Worm (Caenorhabditis elegans) whole organism, L3 larva: ENCODE measurements around the gene F08H9.3.

Source experiments
- R02D3.7 ChIP-seq: fragments of 150-350 bp; optimal IDR thresholded peaks from 2 replicates; lab custom pipeline; 2014; ENCODE audit warnings: missing biosample characterization, missing genetic modification characterization
- ZK546.5 ChIP-seq: sonication (generic microtip); optimal IDR thresholded peaks from 2 replicates; lab custom pipeline; 2017; ENCODE audit warnings: missing biosample characterization, missing genetic modification characterization
- ama-1 ChIP-seq: fragments of 150-350 bp; optimal IDR thresholded peaks from 2 replicates; lab custom pipeline; 2018
- ceh-16 ChIP-seq: sonication (generic microtip); optimal IDR thresholded peaks from 2 replicates; lab custom pipeline; 2017; ENCODE audit warnings: missing biosample characterization, missing genetic modification characterization
- ceh-28 ChIP-seq: fragments of 150-350 bp; optimal IDR thresholded peaks from 2 replicates; lab custom pipeline; 2014; ENCODE audit warnings: missing biosample characterization, missing genetic modification reagents, missing genetic modification characterization
- ceh-82 ChIP-seq: fragments of 150-350 bp; optimal IDR thresholded peaks from 2 replicates; lab custom pipeline; 2014; ENCODE audit warnings: missing biosample characterization, missing genetic modification characterization
- ceh-9 ChIP-seq: sonication (generic microtip); optimal IDR thresholded peaks from 2 replicates; lab custom pipeline; 2018; ENCODE audit warnings: missing biosample characterization, missing genetic modification characterization
- daf-12 ChIP-seq: fragments of 150-350 bp; optimal IDR thresholded peaks from 2 replicates; lab custom pipeline; 2014; ENCODE audit warnings: missing biosample characterization, missing genetic modification reagents, missing genetic modification characterization
- egl-27 ChIP-seq: sonication (generic microtip); optimal IDR thresholded peaks from 4 replicates; lab custom pipeline; 2017; ENCODE audit warnings: missing biosample characterization, missing genetic modification reagents, missing genetic modification characterization
- egl-5 ChIP-seq: fragments of 150-350 bp; optimal IDR thresholded peaks from 2 replicates; lab custom pipeline; 2017; ENCODE audit warnings: missing biosample characterization, missing genetic modification reagents, missing genetic modification characterization, inconsistent platforms
- elt-1 ChIP-seq: fragments of 150-350 bp; optimal IDR thresholded peaks from 2 replicates; lab custom pipeline; 2014; ENCODE audit warnings: missing biosample characterization, missing genetic modification characterization
- elt-2 ChIP-seq: sonication (generic microtip); optimal IDR thresholded peaks from 2 replicates; lab custom pipeline; 2016; ENCODE audit warnings: missing genetic modification reagents, mild to moderate bottlenecking, missing genetic modification characterization, missing compliant biosample characterization
- elt-3 ChIP-seq, 3 experiments: fragments of 150-350 bp in 1 of 3; sonication (generic microtip) in 2 of 3; optimal IDR thresholded peaks; 2 replicates in 2 of 3; 4 replicates in 1 of 3; lab custom pipeline; 2014 to 2017; ENCODE audit warnings: missing biosample characterization in 3 of 3, missing genetic modification characterization in 3 of 3
- eor-1 ChIP-seq, 2 experiments: fragments of 150-350 bp; optimal IDR thresholded peaks; 2 replicates each; lab custom pipeline; 2014 to 2018; ENCODE audit warnings: missing biosample characterization in 2 of 2, missing genetic modification characterization in 2 of 2
- fkh-10 ChIP-seq: sonication (generic microtip); optimal IDR thresholded peaks from 2 replicates; lab custom pipeline; 2017; ENCODE audit warnings: missing biosample characterization, missing genetic modification reagents, missing genetic modification characterization
- fos-1 ChIP-seq: fragments of 150-350 bp; optimal IDR thresholded peaks from 2 replicates; lab custom pipeline; 2014; ENCODE audit warnings: missing biosample characterization, missing genetic modification characterization
- hmg-11 ChIP-seq: sonication (generic microtip); optimal IDR thresholded peaks from 2 replicates; lab custom pipeline; 2016; ENCODE audit warnings: missing genetic modification characterization, missing compliant biosample characterization
- jun-1 ChIP-seq: fragments of 150-350 bp; optimal IDR thresholded peaks from 2 replicates; lab custom pipeline; 2014; ENCODE audit warnings: missing biosample characterization, missing genetic modification reagents, missing genetic modification characterization
- lin-15B ChIP-seq: fragments of 150-350 bp; optimal IDR thresholded peaks from 2 replicates; lab custom pipeline; 2014; ENCODE audit warnings: missing biosample characterization, missing genetic modification characterization
- lin-39 ChIP-seq: fragments of 150-350 bp; optimal IDR thresholded peaks from 2 replicates; lab custom pipeline; 2018; ENCODE audit warnings: missing biosample characterization, missing genetic modification reagents, missing genetic modification characterization
- lsy-12 ChIP-seq: sonication (generic microtip); optimal IDR thresholded peaks from 2 replicates; lab custom pipeline; 2016; ENCODE audit warnings: mild to moderate bottlenecking, missing genetic modification characterization, missing compliant biosample characterization
- mdl-1 ChIP-seq: fragments of 150-350 bp; optimal IDR thresholded peaks from 2 replicates; lab custom pipeline; 2014; ENCODE audit warnings: missing biosample characterization, missing genetic modification characterization
- mml-1 ChIP-seq: fragments of 150-350 bp; sonication (generic microtip); optimal IDR thresholded peaks from 3 replicates; lab custom pipeline; 2014; ENCODE audit warnings: missing biosample characterization, missing genetic modification characterization
- nfya-1 ChIP-seq: sonication (generic microtip); optimal IDR thresholded peaks from 2 replicates; lab custom pipeline; 2017; ENCODE audit warnings: missing genetic modification characterization, mild to moderate bottlenecking, missing compliant biosample characterization, antibody characterized with exemption, moderate library complexity; ENCODE audit not compliant: insufficient read depth
- nhr-11 ChIP-seq: fragments of 150-350 bp; optimal IDR thresholded peaks from 2 replicates; lab custom pipeline; 2014; ENCODE audit warnings: missing biosample characterization, missing genetic modification characterization
- nhr-12 ChIP-seq: fragments of 150-350 bp; optimal IDR thresholded peaks from 2 replicates; lab custom pipeline; 2014; ENCODE audit warnings: missing biosample characterization, missing genetic modification characterization
- nhr-23 ChIP-seq: fragments of 150-350 bp; optimal IDR thresholded peaks from 2 replicates; lab custom pipeline; 2014; ENCODE audit warnings: missing biosample characterization, missing genetic modification reagents, missing genetic modification characterization
- nhr-237 ChIP-seq: fragments of 150-350 bp; optimal IDR thresholded peaks from 2 replicates; lab custom pipeline; 2014; ENCODE audit warnings: missing biosample characterization, missing genetic modification characterization
- nhr-25 ChIP-seq: sonication (generic microtip); optimal IDR thresholded peaks from 2 replicates; lab custom pipeline; 2017; ENCODE audit warnings: missing biosample characterization, missing genetic modification characterization
- nhr-43 ChIP-seq: sonication (generic microtip); optimal IDR thresholded peaks from 2 replicates; lab custom pipeline; 2016; ENCODE audit warnings: mild to moderate bottlenecking, missing genetic modification characterization, missing compliant biosample characterization; ENCODE audit not compliant: poor library complexity, severe bottlenecking
- nhr-67 ChIP-seq: fragments of 150-350 bp; optimal IDR thresholded peaks from 2 replicates; lab custom pipeline; 2014; ENCODE audit warnings: missing biosample characterization, missing genetic modification characterization
- nhr-76 ChIP-seq: fragments of 150-350 bp; sonication (generic microtip); optimal IDR thresholded peaks from 5 replicates; lab custom pipeline; 2014; ENCODE audit warnings: missing biosample characterization, missing genetic modification characterization
- pha-4 ChIP-seq: fragments of 150-350 bp; optimal IDR thresholded peaks from 2 replicates; lab custom pipeline; 2014; ENCODE audit warnings: missing biosample characterization, missing genetic modification reagents, missing genetic modification characterization
- pqm-1 ChIP-seq: fragments of 150-350 bp; optimal IDR thresholded peaks from 2 replicates; lab custom pipeline; 2017; ENCODE audit warnings: missing biosample characterization, missing genetic modification characterization, inconsistent platforms
- skn-1 ChIP-seq: fragments of 150-350 bp; optimal IDR thresholded peaks from 2 replicates; lab custom pipeline; 2014; ENCODE audit warnings: missing biosample characterization, missing genetic modification characterization
- tbx-2 ChIP-seq: sonication (generic microtip); optimal IDR thresholded peaks from 2 replicates; lab custom pipeline; 2016; ENCODE audit warnings: mild to moderate bottlenecking, missing genetic modification characterization, missing compliant biosample characterization
- unc-39 ChIP-seq: sonication (generic microtip); optimal IDR thresholded peaks from 4 replicates; lab custom pipeline; 2017; ENCODE audit warnings: missing biosample characterization, missing genetic modification characterization
- unc-62 ChIP-seq: fragments of 150-350 bp; sonication (generic microtip); optimal IDR thresholded peaks from 4 replicates; lab custom pipeline; 2014; ENCODE audit warnings: missing biosample characterization, missing genetic modification reagents, missing genetic modification characterization
- zag-1 ChIP-seq: fragments of 150-350 bp; optimal IDR thresholded peaks from 2 replicates; lab custom pipeline; 2014; ENCODE audit warnings: missing biosample characterization, missing genetic modification characterization
- ztf-11 ChIP-seq: fragments of 150-350 bp; optimal IDR thresholded peaks from 2 replicates; lab custom pipeline; 2014; ENCODE audit warnings: missing biosample characterization, missing genetic modification characterization
- ztf-4 ChIP-seq: fragments of 150-350 bp; optimal IDR thresholded peaks from 2 replicates; lab custom pipeline; 2014; ENCODE audit warnings: missing biosample characterization, missing genetic modification characterization

Gene F08H9.3

DNA sequence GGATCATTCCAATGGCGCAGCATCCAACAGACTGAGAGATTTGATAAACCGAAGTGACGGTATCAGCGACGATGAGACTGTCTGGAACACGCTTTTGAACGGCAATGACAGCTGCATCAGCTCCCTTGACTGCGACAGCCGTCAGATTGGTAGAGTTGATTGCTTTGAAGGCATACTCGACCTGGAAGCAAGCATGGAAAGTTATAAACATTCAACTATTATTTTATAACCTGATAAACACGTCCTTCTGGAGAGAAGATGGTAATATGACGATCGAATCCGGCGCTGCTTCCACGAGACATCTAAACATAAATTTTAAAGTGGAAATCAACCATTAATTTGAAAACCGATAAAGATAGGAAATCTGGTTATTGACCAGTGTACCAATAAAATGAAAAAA, 40.8 kb downstream of the F08H9.3 start, which contains the start of gene pas-1:
Gene pas-1 (minus strand): TSS at position 302 of the 400 bp plus-strand sequence.
- TF ChIP-seq elt-2 (tag; lab: Kevin White, UChicago) (peak; percentile 6), elt-1 (tag; lab: Kevin White, UChicago) (no peak), elt-3 (tag; optimal IDR thresholded peaks at IDR 0.05; lab: Kevin White, UChicago) (no peak)

DNA sequence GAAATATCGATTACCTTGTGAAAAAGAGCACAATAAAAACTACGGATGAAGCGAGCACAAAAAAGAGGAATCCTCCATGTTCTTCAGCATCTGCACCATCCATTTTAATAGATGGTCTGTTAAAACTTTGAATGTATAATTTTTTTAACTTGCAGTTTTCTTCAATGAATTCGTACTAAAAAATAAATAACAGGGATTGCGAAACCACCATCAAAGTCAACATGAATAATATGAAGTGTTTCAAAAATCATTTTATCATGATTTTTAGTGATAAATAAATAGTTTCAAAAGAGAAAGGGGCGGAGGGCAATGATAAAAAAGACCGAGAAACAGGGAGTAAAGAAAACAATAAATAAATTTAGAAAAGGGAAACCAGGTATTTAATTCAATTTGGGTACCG, 41.8 kb downstream of the F08H9.3 start, which contains the start of gene dhs-22:
Gene dhs-22 (minus strand): TSS at position 116 of the 400 bp plus-strand sequence.
- TF ChIP-seq unc-39 (no peak), mml-1 (tag; lab: Kevin White, UChicago) (no peak), ceh-82 (tag; lab: Kevin White, UChicago) (no peak), skn-1 (tag; lab: Kevin White, UChicago) (no peak), pha-4 (tag; lab: Kevin White, UChicago) (peak; percentile 10), elt-2 (tag; lab: Kevin White, UChicago) (peak; percentile 36), nfya-1 (tag; lab: Kevin White, UChicago) (no peak), elt-1 (tag; lab: Kevin White, UChicago) (no peak), R02D3.7 (tag; lab: Kevin White, UChicago) (no peak)

DNA sequence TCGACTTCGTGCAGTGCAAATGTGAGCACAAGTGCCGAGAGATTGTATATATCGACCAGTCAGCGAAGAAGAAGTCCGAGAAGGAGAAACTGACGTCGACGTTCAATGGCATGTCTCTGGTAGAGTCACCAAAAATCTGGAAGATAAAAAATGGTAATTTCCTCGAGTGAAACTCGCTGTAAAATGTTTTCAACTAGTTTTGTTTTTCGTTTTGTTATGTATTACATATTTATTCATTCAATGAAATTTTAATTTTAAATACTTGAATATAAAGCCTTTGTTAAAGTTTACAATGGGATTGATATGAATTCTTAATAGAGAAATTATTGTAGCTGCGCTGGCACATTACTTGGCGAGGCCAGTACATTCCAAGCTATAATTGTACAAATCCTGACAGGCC, 43.3 kb downstream of the F08H9.3 start:
- TF ChIP-seq tbx-2 (tag; lab: Kevin White, UChicago): no peak
- no peak for TF ChIP-seq nhr-237
- no peak for TF ChIP-seq jun-1
- TF ChIP-seq lsy-12 (tag; lab: Kevin White, UChicago): no peak
- TF ChIP-seq zag-1: no peak
- TF ChIP-seq pha-4 (tag; lab: Kevin White, UChicago): no peak
- TF ChIP-seq lin-15B: no peak
- TF ChIP-seq nhr-67 (tag; lab: Kevin White, UChicago): no peak
- TF ChIP-seq ceh-28: no peak
- TF ChIP-seq ztf-11 (tag; lab: Kevin White, UChicago): no peak
- TF ChIP-seq ceh-82 (tag; lab: Kevin White, UChicago): no peak
- TF ChIP-seq R02D3.7 (tag; lab: Kevin White, UChicago): no peak
- TF ChIP-seq ZK546.5: no peak
- no peak for TF ChIP-seq egl-5 (tag; lab: Kevin White, UChicago)

DNA sequence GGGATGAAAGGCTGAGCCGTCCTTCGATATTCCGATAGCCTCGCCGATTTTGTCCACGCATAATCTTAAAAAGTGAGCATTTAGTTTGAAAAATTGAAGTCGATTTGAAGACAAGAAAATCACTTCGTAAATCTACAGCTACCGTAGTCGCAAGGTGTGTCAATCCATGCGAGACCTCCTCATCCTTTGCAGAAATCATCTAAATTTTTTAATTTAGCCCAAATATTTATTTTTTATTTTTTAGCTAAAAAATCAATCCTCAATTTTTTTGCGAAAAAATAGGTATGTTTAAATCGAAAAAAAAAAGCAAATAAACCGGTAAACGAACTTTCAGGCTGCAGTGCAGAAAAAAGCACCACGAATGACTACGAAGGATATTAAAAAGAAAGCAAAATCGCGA, 45.4 kb downstream of the F08H9.3 start, which contains the start of the genes nxf-2 and set-31:
Gene nxf-2 (minus strand): TSS at position 101 of the 400 bp plus-strand sequence.
Gene set-31 (plus strand): TSS at position 169 of the 400 bp plus-strand sequence.
- TF ChIP-seq lin-15B: no peak
- no peak for TF ChIP-seq nfya-1 (tag; lab: Kevin White, UChicago)
- no peak for TF ChIP-seq nhr-237
- TF ChIP-seq lsy-12 (tag; lab: Kevin White, UChicago): no peak

DNA sequence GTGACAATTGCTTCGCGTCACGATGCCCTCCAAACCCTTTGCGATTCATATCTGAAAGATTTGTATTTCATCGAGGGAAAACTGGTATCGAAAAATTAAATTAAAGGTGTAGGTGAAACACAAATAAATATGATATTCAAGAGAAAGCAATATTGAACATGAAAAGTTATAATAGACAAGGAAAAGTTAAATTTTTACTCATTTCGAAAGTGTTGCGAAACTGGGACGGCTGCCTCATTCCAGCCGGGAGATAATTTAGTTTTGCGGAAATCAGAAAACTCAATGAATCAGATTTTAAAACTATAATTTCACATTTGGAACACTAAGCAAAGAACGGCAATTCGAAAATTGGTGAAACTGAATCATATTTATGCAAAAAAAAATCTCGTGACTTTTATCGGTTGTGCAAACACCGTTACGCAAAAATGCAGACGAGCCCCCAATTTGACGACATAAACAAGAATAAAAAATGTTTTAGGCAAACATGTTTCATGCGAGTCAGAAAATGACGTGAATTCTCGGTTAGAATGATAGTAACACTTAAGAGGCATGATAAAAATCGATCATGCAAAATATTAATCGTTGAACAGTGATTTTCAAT, 48.1 kb downstream of the F08H9.3 start, which contains the start of the genes nxf-1 and C15H11.11:
Gene nxf-1 (minus strand): TSS at position 51 of the 601 bp plus-strand sequence.
Gene C15H11.11 (plus strand): TSS at position 536 of the 601 bp plus-strand sequence.
- TF ChIP-seq nhr-23 (peak; percentile 51), elt-3 (tag; optimal IDR thresholded peaks at IDR 0.05; lab: Kevin White, UChicago) (no peak), lin-39 (tag; lab: Kevin White, UChicago) (no peak), nfya-1 (tag; lab: Kevin White, UChicago) (peak; percentile 60), ceh-82 (tag; lab: Kevin White, UChicago) (no peak), ztf-4 (tag; lab: Kevin White, UChicago) (no peak), tbx-2 (tag; lab: Kevin White, UChicago) (no peak), egl-5 (tag; lab: Kevin White, UChicago) (peak; percentile 79), ceh-9 (no peak), daf-12 (no peak), elt-1 (tag; lab: Kevin White, UChicago) (no peak), R02D3.7 (tag; lab: Kevin White, UChicago) (no peak), lsy-12 (tag; lab: Kevin White, UChicago) (no peak), ZK546.5 (no peak), nhr-43 (tag; lab: Kevin White, UChicago) (peak; percentile 40), ama-1 (lab: Kevin White, UChicago) (peak; percentile 61), nhr-237 (no peak), pqm-1 (tag; lab: Kevin White, UChicago) (peak; percentile 68), eor-1 (tag; optimal IDR thresholded peaks at IDR 0.05; lab: Kevin White, UChicago) (no peak), ztf-11 (tag; lab: Kevin White, UChicago) (no peak), nhr-67 (tag; lab: Kevin White, UChicago) (no peak), pha-4 (tag; lab: Kevin White, UChicago) (peak; percentile 88), unc-62 (GFP tag; lab: Kevin White, UChicago) (no peak), zag-1 (no peak), ceh-28 (peak; percentile 58), hmg-11 (peak; percentile 73), nhr-11 (tag; lab: Kevin White, UChicago) (no peak), ceh-16 (no peak), egl-27 (tag; lab: Kevin White, UChicago) (no peak), nhr-12 (tag; lab: Kevin White, UChicago) (no peak), fkh-10 (GFP tag; lab: Kevin White, UChicago) (no peak), nhr-25 (tag; lab: Kevin White, UChicago) (peak; percentile 44), fos-1 (no peak), lin-15B (peak; percentile 56), mdl-1 (tag; lab: Kevin White, UChicago) (no peak), nhr-76 (tag; lab: Kevin White, UChicago) (no peak)
